Fruit fly (Drosophila melanogaster): ENCODE data around the gene CG45486.
"Not testable (repeated sequence)": the region's sequence is repeated elsewhere in the genome, so short reads cannot be mapped to it uniquely, and the experiment has no call there.

The CG45486 gene

dm6 chrX:19910017-19910416 lies at the start of gene CG45486:
TSS of gene CG45486 (minus strand) at chrX:19910117.
- TF ChIP-seq Dll, CG8478, pan (optimal IDR thresholded peaks at IDR 0.05): not testable (repeated sequence)

- TF ChIP-seq CG8478 (optimal IDR thresholded peaks at IDR 0.05): no peak
- TF ChIP-seq pan (optimal IDR thresholded peaks at IDR 0.05): no peak
- TF ChIP-seq Dll (optimal IDR thresholded peaks at IDR 0.05): no peak
- no peak for TF ChIP-seq usp (GFP tag; optimal IDR thresholded peaks at IDR 0.05)
- no peak for TF ChIP-seq psq (optimal IDR thresholded peaks at IDR 0.05)
- no peak for TF ChIP-seq EcR (GFP tag; optimal IDR thresholded peaks at IDR 0.05)
Observed at dm6 chrX:19959353-19959969, 49.5 kb upstream of the CG45486 start, which contains the start of gene CG12655. TSS of gene CG12655 (minus strand) at chrX:19959403.

- TF ChIP-seq Dll (optimal IDR thresholded peaks at IDR 0.05); EcR (GFP tag; optimal IDR thresholded peaks at IDR 0.05); pan (optimal IDR thresholded peaks at IDR 0.05): not testable (repeated sequence)
Observed at dm6 chrX:19958242-19958641, 48.3 kb upstream of the CG45486 start, which contains the start of gene CG43784. TSS of gene CG43784 (minus strand) at chrX:19958342.

- TF ChIP-seq Dll (optimal IDR thresholded peaks at IDR 0.05); usp (GFP tag; optimal IDR thresholded peaks at IDR 0.05); pan (optimal IDR thresholded peaks at IDR 0.05): not testable (repeated sequence)
Observed at dm6 chrX:19953508-19953907, 43.6 kb upstream of the CG45486 start, which contains the start of gene CG45494. TSS of gene CG45494 (minus strand) at chrX:19953608.

dm6 chrX:19948773-19949172 lies 38.9 kb upstream of the CG45486 start, which contains the start of gene CG45493:
TSS of gene CG45493 (minus strand) at chrX:19948873.
- TF ChIP-seq pan (optimal IDR thresholded peaks at IDR 0.05); EcR (GFP tag; optimal IDR thresholded peaks at IDR 0.05); Dll (optimal IDR thresholded peaks at IDR 0.05): not testable (repeated sequence)

- not testable (repeated sequence) for TF ChIP-seq psq (optimal IDR thresholded peaks at IDR 0.05); usp (GFP tag; optimal IDR thresholded peaks at IDR 0.05); Dll (optimal IDR thresholded peaks at IDR 0.05)
Observed at dm6 chrX:19944047-19944446, 34.1 kb upstream of the CG45486 start, which contains the start of gene CG45492. TSS of gene CG45492 (minus strand) at chrX:19944147.

- TF ChIP-seq Dll (optimal IDR thresholded peaks at IDR 0.05); EcR (GFP tag; optimal IDR thresholded peaks at IDR 0.05); psq (optimal IDR thresholded peaks at IDR 0.05): not testable (repeated sequence)
Observed at dm6 chrX:19938894-19939293, 29.0 kb upstream of the CG45486 start, which contains the start of gene CG45491. TSS of gene CG45491 (minus strand) at chrX:19938994.

dm6 chrX:19934194-19934593 lies 24.3 kb upstream of the CG45486 start, which contains the start of gene CG45490:
TSS of gene CG45490 (minus strand) at chrX:19934294.
- not testable (repeated sequence) for TF ChIP-seq Dll, pan, psq (optimal IDR thresholded peaks at IDR 0.05)

dm6 chrX:19929078-19929477 lies 19.2 kb upstream of the CG45486 start, which contains the start of gene CG45489:
TSS of gene CG45489 (minus strand) at chrX:19929178.
- TF ChIP-seq psq, CG8478, Dll (optimal IDR thresholded peaks at IDR 0.05): not testable (repeated sequence)

- TF ChIP-seq pan, CG8478, Dll (optimal IDR thresholded peaks at IDR 0.05): not testable (repeated sequence)
Observed at dm6 chrX:19920335-19920734, 10.4 kb upstream of the CG45486 start, which contains the start of gene CG45488. TSS of gene CG45488 (minus strand) at chrX:19920435.

dm6 chrX:19915181-19915580 lies 5.3 kb upstream of the CG45486 start, which contains the start of gene CG45487:
TSS of gene CG45487 (minus strand) at chrX:19915281.
- not testable (repeated sequence) for TF ChIP-seq pan (optimal IDR thresholded peaks at IDR 0.05); usp (GFP tag; optimal IDR thresholded peaks at IDR 0.05); Dll (optimal IDR thresholded peaks at IDR 0.05)

- no peak for TF ChIP-seq EcR (GFP tag; optimal IDR thresholded peaks at IDR 0.05)
Observed at dm6 chrX:19899978-19900377, 9.9 kb downstream of the CG45486 start.

- TF ChIP-seq pan (optimal IDR thresholded peaks at IDR 0.05): no peak
- no peak for TF ChIP-seq CG8478 (optimal IDR thresholded peaks at IDR 0.05)
- TF ChIP-seq psq (optimal IDR thresholded peaks at IDR 0.05): no peak
- no peak for TF ChIP-seq usp (GFP tag; optimal IDR thresholded peaks at IDR 0.05)
- no peak for TF ChIP-seq Dll (optimal IDR thresholded peaks at IDR 0.05)
- no peak for TF ChIP-seq EcR (GFP tag; optimal IDR thresholded peaks at IDR 0.05)
Observed at dm6 chrX:19897991-19898473, 11.9 kb downstream of the CG45486 start.
